Fruit fly (Drosophila melanogaster) whole organism, prepupa: Measurements from ENCODE around the gene Epp.

Experiments
- CG10669 ChIP-seq: fragments of 200-800 bp; sonication (Bioruptor generic); optimal IDR thresholded peaks from 3 replicates; lab custom pipeline; 2018; ENCODE audit warnings: missing biosample characterization, mild to moderate bottlenecking, missing genetic modification characterization, moderate library complexity
- CG11294 ChIP-seq: fragments of 200-800 bp; sonication (Bioruptor generic); IDR thresholded peaks from 2 replicates; pipeline ENCODE4 v1.3.6; 2022; ENCODE audit warnings: missing biosample characterization, missing genetic modification characterization
- CG11762 ChIP-seq: fragments of 200-800 bp; sonication (Bioruptor generic); optimal IDR thresholded peaks from 3 replicates; lab custom pipeline; 2016; ENCODE audit warnings: missing biosample characterization, missing genetic modification characterization; ENCODE audit not compliant: insufficient read depth
- CG11902 ChIP-seq: fragments of 200-800 bp; sonication (Bioruptor generic); optimal IDR thresholded peaks from 3 replicates; lab custom pipeline; 2016; ENCODE audit warnings: missing biosample characterization, missing genetic modification characterization
- CG15336 ChIP-seq: fragments of 200-800 bp; sonication (Bioruptor generic); IDR thresholded peaks from 2 replicates; pipeline ENCODE4 v1.3.6; 2022; ENCODE audit warnings: missing biosample characterization, missing genetic modification characterization
- CG1621 ChIP-seq: fragments of 200-800 bp; sonication (Bioruptor generic); optimal IDR thresholded peaks from 3 replicates; lab custom pipeline; 2018; ENCODE audit warnings: missing biosample characterization, mild to moderate bottlenecking, missing genetic modification characterization
- CG32006 ChIP-seq: fragments of 200-800 bp; sonication (Bioruptor generic); optimal IDR thresholded peaks from 3 replicates; lab custom pipeline; 2017; ENCODE audit warnings: missing biosample characterization, mild to moderate bottlenecking, missing genetic modification characterization
- CG34406 ChIP-seq: fragments of 200-800 bp; sonication (Bioruptor generic); optimal IDR thresholded peaks from 3 replicates; lab custom pipeline; 2016; ENCODE audit warnings: missing biosample characterization, missing genetic modification characterization
- CG4318 ChIP-seq: fragments of 200-800 bp; sonication (Bioruptor generic); optimal IDR thresholded peaks from 3 replicates; lab custom pipeline; 2017; ENCODE audit warnings: missing biosample characterization, mild to moderate bottlenecking, missing genetic modification characterization
- CG6792 ChIP-seq: fragments of 200-800 bp; sonication (Bioruptor generic); optimal IDR thresholded peaks from 3 replicates; lab custom pipeline; 2016; ENCODE audit warnings: missing biosample characterization, missing genetic modification characterization
- CG6808 ChIP-seq: fragments of 200-800 bp; sonication (Bioruptor generic); optimal IDR thresholded peaks from 3 replicates; lab custom pipeline; 2017; ENCODE audit warnings: missing biosample characterization, missing genetic modification characterization, mild to moderate bottlenecking, moderate library complexity, missing genetic modification reagents
- CG7368 ChIP-seq: fragments of 200-800 bp; sonication (Bioruptor generic); optimal IDR thresholded peaks from 3 replicates; lab custom pipeline; 2016; ENCODE audit warnings: missing biosample characterization, missing genetic modification characterization
- CG8319 ChIP-seq: fragments of 200-800 bp; sonication (Bioruptor generic); optimal IDR thresholded peaks from 3 replicates; lab custom pipeline; 2016; ENCODE audit warnings: missing biosample characterization, missing genetic modification characterization
- CG8632 ChIP-seq: fragments of 200-800 bp; sonication (Bioruptor generic); optimal IDR thresholded peaks from 3 replicates; lab custom pipeline; 2016; ENCODE audit warnings: missing biosample characterization, missing genetic modification characterization
- CG9139 ChIP-seq: fragments of 200-800 bp; sonication (Bioruptor generic); optimal IDR thresholded peaks from 3 replicates; lab custom pipeline; 2017; ENCODE audit warnings: missing biosample characterization, mild to moderate bottlenecking, missing genetic modification characterization
- Eip75B ChIP-seq: fragments of 200-800 bp; sonication (Bioruptor generic); optimal IDR thresholded peaks from 3 replicates; lab custom pipeline; 2016; ENCODE audit warnings: missing biosample characterization, missing genetic modification characterization
- Eip78C ChIP-seq: fragments of 200-800 bp; sonication (Bioruptor generic); peaks from one replicate; lab custom pipeline; 2016; ENCODE audit warnings: missing biosample characterization, missing genetic modification characterization
- Eip93F ChIP-seq: fragments of 200-800 bp; sonication (Bioruptor generic); optimal IDR thresholded peaks from 2 replicates; lab custom pipeline; 2016; ENCODE audit warnings: missing biosample characterization, mild to moderate bottlenecking, missing genetic modification characterization
- Ets21C ChIP-seq: fragments of 200-800 bp; sonication (Bioruptor generic); optimal IDR thresholded peaks from 3 replicates; lab custom pipeline; 2016; ENCODE audit warnings: missing biosample characterization, missing genetic modification characterization
- Ets96B ChIP-seq: fragments of 200-800 bp; optimal IDR thresholded peaks from 2 replicates; lab custom pipeline; 2019; ENCODE audit warnings: missing biosample characterization, mild to moderate bottlenecking, missing genetic modification characterization, moderate library complexity
- Hr39 ChIP-seq: fragments of 200-800 bp; sonication (Bioruptor generic); optimal IDR thresholded peaks from 2 replicates; lab custom pipeline; 2016; ENCODE audit warnings: missing biosample characterization, missing genetic modification characterization
- Hr4 ChIP-seq: fragments of 200-800 bp; sonication (Bioruptor generic); optimal IDR thresholded peaks from 3 replicates; lab custom pipeline; 2016; ENCODE audit warnings: missing biosample characterization, missing genetic modification characterization
- Lpt ChIP-seq: fragments of 200-800 bp; sonication (Bioruptor generic); optimal IDR thresholded peaks from 3 replicates; lab custom pipeline; 2016; ENCODE audit warnings: missing biosample characterization, missing genetic modification characterization
- Met ChIP-seq: fragments of 200-800 bp; sonication (Bioruptor generic); optimal IDR thresholded peaks from 3 replicates; lab custom pipeline; 2016; ENCODE audit warnings: missing biosample characterization, missing genetic modification characterization
- OdsH ChIP-seq: fragments of 200-800 bp; sonication (Bioruptor generic); optimal IDR thresholded peaks from 3 replicates; lab custom pipeline; 2016; ENCODE audit warnings: missing biosample characterization, missing genetic modification characterization
- Smox ChIP-seq: fragments of 200-800 bp; sonication (Bioruptor generic); optimal IDR thresholded peaks from 3 replicates; lab custom pipeline; 2016; ENCODE audit warnings: missing biosample characterization, missing genetic modification characterization
- Sox14 ChIP-seq: fragments of 200-800 bp; sonication (Bioruptor generic); optimal IDR thresholded peaks from 3 replicates; lab custom pipeline; 2016; ENCODE audit warnings: missing biosample characterization, missing genetic modification characterization
- Sox15 ChIP-seq: fragments of 200-800 bp; sonication (Bioruptor generic); optimal IDR thresholded peaks from 3 replicates; lab custom pipeline; 2016; ENCODE audit warnings: missing biosample characterization, missing genetic modification characterization
- achi ChIP-seq: fragments of 200-800 bp; sonication (Bioruptor generic); optimal IDR thresholded peaks from 3 replicates; lab custom pipeline; 2016; ENCODE audit warnings: missing biosample characterization, missing genetic modification characterization
- acj6 ChIP-seq: fragments of 200-800 bp; sonication (Bioruptor generic); optimal IDR thresholded peaks from 3 replicates; lab custom pipeline; 2016; ENCODE audit warnings: missing biosample characterization, missing genetic modification characterization
- cyc ChIP-seq: fragments of 200-800 bp; sonication (Bioruptor generic); optimal IDR thresholded peaks from 3 replicates; lab custom pipeline; 2016; ENCODE audit warnings: missing biosample characterization, missing genetic modification characterization
- dac ChIP-seq: fragments of 200-800 bp; sonication (Bioruptor generic); optimal IDR thresholded peaks from 2 replicates; lab custom pipeline; 2017; ENCODE audit warnings: missing biosample characterization, mild to moderate bottlenecking, missing genetic modification characterization
- fd85E ChIP-seq: fragments of 200-800 bp; sonication (Bioruptor generic); optimal IDR thresholded peaks from 3 replicates; lab custom pipeline; 2016; ENCODE audit warnings: missing biosample characterization, missing genetic modification characterization
- fkh ChIP-seq: fragments of 200-800 bp; sonication (Bioruptor generic); optimal IDR thresholded peaks from 3 replicates; lab custom pipeline; 2017; ENCODE audit warnings: missing biosample characterization, mild to moderate bottlenecking, missing genetic modification characterization, moderate library complexity
- lz ChIP-seq: fragments of 200-800 bp; sonication (Bioruptor generic); optimal IDR thresholded peaks from 3 replicates; lab custom pipeline; 2016; ENCODE audit warnings: missing biosample characterization, missing genetic modification characterization
- pdm3 ChIP-seq: fragments of 200-800 bp; sonication (Bioruptor generic); optimal IDR thresholded peaks from 3 replicates; lab custom pipeline; 2016; ENCODE audit warnings: missing biosample characterization, missing genetic modification characterization
- salr ChIP-seq, 2 experiments: fragments of 200-800 bp; sonication (Bioruptor generic); optimal IDR thresholded peaks; 3 replicates each; lab custom pipeline; 2016 to 2018; ENCODE audit warnings: missing biosample characterization in 2 of 2, missing genetic modification characterization in 2 of 2, mild to moderate bottlenecking in 1 of 2
- spab ChIP-seq: fragments of 200-800 bp; sonication (Bioruptor generic); optimal IDR thresholded peaks from 2 replicates; lab custom pipeline; 2017; ENCODE audit warnings: missing biosample characterization, mild to moderate bottlenecking, missing genetic modification characterization, missing genetic modification reagents
- ss ChIP-seq, 2 experiments: fragments of 200-800 bp; sonication (Bioruptor generic); optimal IDR thresholded peaks; 2 replicates in 1 of 2; 3 replicates in 1 of 2; lab custom pipeline; 2017 to 2018; ENCODE audit warnings: mild to moderate bottlenecking in 2 of 2, missing biosample characterization in 2 of 2, missing genetic modification characterization in 2 of 2, moderate library complexity in 1 of 2
- svp ChIP-seq: fragments of 200-800 bp; sonication (Bioruptor generic); peaks from one replicate; lab custom pipeline; 2016; ENCODE audit warnings: missing biosample characterization, missing genetic modification characterization
- topi ChIP-seq: fragments of 200-800 bp; sonication (Bioruptor generic); optimal IDR thresholded peaks from 3 replicates; lab custom pipeline; 2016; ENCODE audit warnings: missing biosample characterization, missing genetic modification characterization

Gene Epp

DNA sequence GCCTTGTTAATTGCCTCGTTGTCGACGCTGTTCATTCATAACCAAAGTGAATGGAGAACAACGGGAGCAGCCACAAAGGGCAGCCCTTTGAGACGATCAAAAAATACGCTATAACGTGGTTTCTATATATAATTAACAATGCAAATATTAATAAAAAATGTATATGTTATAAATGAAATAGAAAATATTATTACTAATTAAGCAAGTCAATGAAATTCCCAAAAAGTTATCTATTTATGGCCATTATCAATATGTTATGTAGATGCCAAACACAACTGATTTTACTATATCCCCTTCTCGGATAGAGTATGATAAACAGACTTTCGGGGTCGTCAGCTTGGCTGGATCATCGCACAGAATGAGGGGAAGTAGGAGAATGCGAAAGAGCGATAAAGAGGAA lies 23.3 kb downstream of the Epp start (continued):
- TF ChIP-seq Ets21C (GFP tag; lab: Kevin White, UChicago) (no peak), CG34406 (GFP tag; lab: Kevin White, UChicago) (no peak), Eip93F (no peak), lz (GFP tag; lab: Kevin White, UChicago) (no peak), Lpt (GFP tag; lab: Kevin White, UChicago) (no peak), CG15336 (no peak), CG11902 (GFP tag; lab: Kevin White, UChicago) (peak; percentile 0), pdm3 (GFP tag; lab: Kevin White, UChicago) (no peak), Sox15 (no peak), CG6808 (GFP tag; lab: Kevin White, UChicago) (no peak), CG1621 (tag; lab: Kevin White, UChicago) (no peak), Hr39 (no peak), svp (no peak), Hr4 (GFP tag; lab: Kevin White, UChicago) (no peak), Ets96B (tag; lab: Kevin White, UChicago) (peak; percentile 17), CG7368 (no peak), dac (no peak), Smox (GFP tag; lab: Kevin White, UChicago) (no peak), CG9139 (GFP tag; lab: Kevin White, UChicago) (no peak), fd85E (no peak), cyc (GFP tag; lab: Kevin White, UChicago) (no peak), acj6 (GFP tag; lab: Kevin White, UChicago) (no peak), salr (GFP tag; optimal IDR thresholded peaks at IDR 0.05; lab: Kevin White, UChicago) (no peak), CG6792 (no peak), OdsH (GFP tag; lab: Kevin White, UChicago) (no peak), topi (no peak), Met (GFP tag; lab: Kevin White, UChicago) (no peak), CG8632 (peak; percentile 24), achi (GFP tag; lab: Kevin White, UChicago) (peak; percentile 7), CG32006 (GFP tag; lab: Kevin White, UChicago) (peak; percentile 13), CG4318 (no peak), CG11762 (no peak), ss (GFP tag; optimal IDR thresholded peaks at IDR 0.05; lab: Kevin White, UChicago) (no peak), spab (GFP tag; lab: Kevin White, UChicago) (no peak), CG8319 (GFP tag; lab: Kevin White, UChicago) (no peak), Eip75B (GFP tag; lab: Kevin White, UChicago) (no peak), Sox14 (no peak), CG10669 (GFP tag; lab: Kevin White, UChicago) (peak; percentile 26), fkh (GFP tag; lab: Kevin White, UChicago) (no peak)
- TF ChIP-seq, all 60 proteins: peak for 7

DNA sequence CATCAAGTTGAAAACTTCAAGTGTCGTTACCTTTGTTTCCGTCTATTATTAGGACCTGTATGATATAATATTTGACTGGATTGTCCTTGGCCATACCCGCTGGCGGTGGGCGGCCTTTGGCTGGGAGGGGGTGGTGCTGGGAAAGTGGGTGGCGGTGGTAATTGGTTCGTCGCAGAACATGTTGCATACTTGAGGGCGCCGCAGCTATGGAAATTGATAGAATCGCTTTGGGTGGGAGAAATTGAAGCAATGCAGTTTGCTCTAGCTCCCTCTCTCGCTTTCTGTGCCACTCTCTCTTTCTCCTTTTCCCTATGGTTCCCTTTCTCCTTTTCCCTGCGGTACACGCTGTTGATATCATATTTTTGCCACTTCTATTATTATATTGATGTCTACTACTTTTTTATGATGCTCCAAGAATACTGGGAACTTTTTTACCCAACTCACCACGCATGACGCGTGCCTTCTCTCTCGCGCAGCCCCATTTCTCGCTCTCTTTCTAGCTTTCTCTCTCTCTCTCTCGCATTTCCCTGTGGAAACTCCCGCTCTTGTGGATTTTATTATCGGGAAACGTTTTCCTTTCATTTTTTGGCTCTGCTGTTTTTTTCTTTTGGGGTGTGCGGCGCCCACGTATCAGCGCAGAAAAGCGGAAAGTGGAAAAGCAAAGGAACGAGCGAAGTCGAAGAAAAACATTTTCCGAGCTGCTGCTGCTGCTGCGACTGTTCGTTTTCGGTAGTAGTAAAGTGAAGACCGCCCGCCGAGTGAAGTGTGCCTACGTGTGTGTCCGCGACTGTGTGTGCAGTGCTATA lies 27.6 kb downstream of the Epp start:
- TF ChIP-seq OdsH (GFP tag; lab: Kevin White, UChicago) (no peak), CG11294 (GFP tag; lab: Robert Waterston, UW) (no peak), Smox (GFP tag; lab: Kevin White, UChicago) (no peak), Eip78C (GFP tag; lab: Kevin White, UChicago) (peak; percentile 12), svp (peak; percentile 12), Eip75B (GFP tag; lab: Kevin White, UChicago) (no peak), ss (GFP tag; optimal IDR thresholded peaks at IDR 0.05; lab: Kevin White, UChicago) (no peak), CG11762 (no peak)
